Worm (Caenorhabditis elegans) whole organism, L1 larva: ENCODE measurements around the gene K01D12.7.
A peak's percentile ranks its signal among the peaks of the same experiment; 100 is the strongest.

Experiments
- F16B12.6 ChIP-seq: fragments of 150-350 bp; optimal IDR thresholded peaks from 2 replicates; lab custom pipeline; 2014; ENCODE audit warnings: missing biosample characterization, missing genetic modification characterization
- Y116A8C.19 ChIP-seq: sonication (generic microtip); optimal IDR thresholded peaks from 2 replicates; lab custom pipeline; 2016; ENCODE audit warnings: missing compliant biosample characterization, missing genetic modification characterization, borderline replicate concordance
- ceh-63 ChIP-seq: fragments of 200-800 bp; sonication (Bioruptor generic); optimal IDR thresholded peaks from 2 replicates; lab custom pipeline; 2018; ENCODE audit warnings: mild to moderate bottlenecking, missing genetic modification characterization, missing compliant biosample characterization
- ceh-8 ChIP-seq: fragments of 200-800 bp; sonication (Bioruptor generic); optimal IDR thresholded peaks from 2 replicates; lab custom pipeline; 2018; ENCODE audit warnings: mild to moderate bottlenecking, missing genetic modification characterization, moderate library complexity, missing compliant biosample characterization
- ceh-88 ChIP-seq: fragments of 200-800 bp; sonication (Bioruptor generic); IDR thresholded peaks from 2 replicates; pipeline ENCODE4 v1.3.6; 2022; ENCODE audit warnings: missing genetic modification characterization, missing compliant biosample characterization
- ceh-90 ChIP-seq: sonication (generic microtip); optimal IDR thresholded peaks from 2 replicates; lab custom pipeline; 2016; ENCODE audit warnings: missing genetic modification characterization, missing compliant biosample characterization
- dpl-1 ChIP-seq, 3 experiments: fragments of 150-350 bp in 2 of 3; sonication (generic microtip) in 1 of 3; optimal IDR thresholded peaks; 2 replicates each; lab custom pipeline; 2014 to 2017; ENCODE audit warnings: missing biosample characterization in 3 of 3, missing genetic modification characterization in 3 of 3, missing genetic modification reagents in 3 of 3
- dsc-1 ChIP-seq: sonication (generic microtip); optimal IDR thresholded peaks from 2 replicates; lab custom pipeline; 2016; ENCODE audit warnings: mild to moderate bottlenecking, missing genetic modification characterization, missing compliant biosample characterization
- efl-1 ChIP-seq, 4 experiments: fragments of 150-350 bp; optimal IDR thresholded peaks in 3 of 4; peaks in 1 of 4; 1 replicate in 1 of 4; 2 replicates in 3 of 4; lab custom pipeline; 2014; ENCODE audit warnings: missing biosample characterization in 2 of 4, missing genetic modification characterization in 2 of 4, missing genetic modification reagents in 2 of 4
- efl-3 ChIP-seq: fragments of 200-800 bp; sonication (Bioruptor generic); optimal IDR thresholded peaks from 2 replicates; lab custom pipeline; 2018; ENCODE audit warnings: mild to moderate bottlenecking, missing genetic modification characterization, missing compliant biosample characterization
- egl-13 ChIP-seq: sonication (generic microtip); optimal IDR thresholded peaks from 2 replicates; lab custom pipeline; 2016; ENCODE audit warnings: missing genotype, missing genetic modification reagents, missing genetic modification characterization, missing compliant biosample characterization
- egl-27 ChIP-seq, 2 experiments: fragments of 150-350 bp in 1 of 2; sonication (generic microtip); optimal IDR thresholded peaks; 3 replicates each; lab custom pipeline; 2017 to 2018; ENCODE audit warnings: missing biosample characterization in 2 of 2, missing genetic modification characterization in 2 of 2, missing genetic modification reagents in 2 of 2
- elt-3 ChIP-seq, 6 experiments: fragments of 150-350 bp in 1 of 6; sonication (generic microtip); optimal IDR thresholded peaks; 2 replicates each; lab custom pipeline; 2017 to 2018; ENCODE audit warnings: missing biosample characterization in 6 of 6, missing genetic modification characterization in 6 of 6, inconsistent platforms in 1 of 6
- fkh-10 ChIP-seq: sonication (generic microtip); optimal IDR thresholded peaks from 2 replicates; lab custom pipeline; 2017; ENCODE audit warnings: missing biosample characterization, missing genetic modification reagents, missing genetic modification characterization
- fos-1 ChIP-seq: fragments of 150-350 bp; optimal IDR thresholded peaks from 2 replicates; lab custom pipeline; 2014; ENCODE audit warnings: missing biosample characterization, missing genetic modification characterization
- hlh-4 ChIP-seq: sonication (generic microtip); optimal IDR thresholded peaks from 2 replicates; lab custom pipeline; 2016; ENCODE audit warnings: mild to moderate bottlenecking, missing genetic modification characterization, missing compliant biosample characterization
- hpl-2 ChIP-seq: fragments of 150-350 bp; optimal IDR thresholded peaks from 2 replicates; lab custom pipeline; 2014; ENCODE audit warnings: missing biosample characterization, missing genetic modification reagents, missing genetic modification characterization
- irx-1 ChIP-seq: sonication (generic microtip); optimal IDR thresholded peaks from 2 replicates; lab custom pipeline; 2016; ENCODE audit warnings: missing genetic modification characterization, missing compliant biosample characterization
- lin-13 ChIP-seq: fragments of 150-350 bp; optimal IDR thresholded peaks from 2 replicates; lab custom pipeline; 2014; ENCODE audit warnings: missing biosample characterization, missing genetic modification reagents, missing genetic modification characterization
- lin-14 ChIP-seq: fragments of 200-800 bp; sonication (Bioruptor generic); optimal IDR thresholded peaks from 2 replicates; lab custom pipeline; 2018; ENCODE audit warnings: mild to moderate bottlenecking, missing genetic modification characterization, moderate library complexity, missing compliant biosample characterization
- lin-15B ChIP-seq: fragments of 150-350 bp; sonication (generic microtip); optimal IDR thresholded peaks from 3 replicates; lab custom pipeline; 2014; ENCODE audit warnings: missing biosample characterization, missing genetic modification characterization
- lin-35 ChIP-seq, 2 experiments: fragments of 150-350 bp; optimal IDR thresholded peaks; 2 replicates each; lab custom pipeline; 2014; ENCODE audit warnings: missing biosample characterization in 2 of 2, missing genetic modification characterization in 2 of 2, missing genetic modification reagents in 2 of 2
- lin-39 ChIP-seq: fragments of 150-350 bp; optimal IDR thresholded peaks from 2 replicates; lab custom pipeline; 2014; ENCODE audit warnings: missing biosample characterization, missing genetic modification reagents, missing genetic modification characterization
- lir-3 ChIP-seq: sonication (generic microtip); optimal IDR thresholded peaks from 2 replicates; lab custom pipeline; 2016; ENCODE audit warnings: mild to moderate bottlenecking, missing genetic modification characterization, moderate library complexity, missing compliant biosample characterization; ENCODE audit not compliant: poor library complexity
- lsy-2 ChIP-seq, 2 experiments: fragments of 150-350 bp; optimal IDR thresholded peaks; 2 replicates each; lab custom pipeline; 2014; ENCODE audit warnings: missing biosample characterization in 2 of 2, missing genetic modification characterization in 2 of 2
- mdl-1 ChIP-seq, 2 experiments: fragments of 150-350 bp; optimal IDR thresholded peaks; 2 replicates each; lab custom pipeline; 2014 to 2017; ENCODE audit warnings: missing biosample characterization in 2 of 2, missing genetic modification characterization in 2 of 2, inconsistent platforms in 1 of 2
- mep-1 ChIP-seq: fragments of 150-350 bp; optimal IDR thresholded peaks from 2 replicates; lab custom pipeline; 2014; ENCODE audit warnings: missing biosample characterization, missing genetic modification characterization
- nhr-11 ChIP-seq: fragments of 150-350 bp; optimal IDR thresholded peaks from 2 replicates; lab custom pipeline; 2014; ENCODE audit warnings: missing biosample characterization, missing genetic modification characterization
- nhr-12 ChIP-seq: sonication (generic microtip); optimal IDR thresholded peaks from 2 replicates; lab custom pipeline; 2017; ENCODE audit warnings: missing biosample characterization, missing genetic modification characterization
- nhr-19 ChIP-seq: fragments of 200-800 bp; sonication (Bioruptor generic); conservative IDR thresholded peaks from 2 replicates; pipeline ENCODE4 v1.3.6; 2022; ENCODE audit warnings: missing genetic modification characterization, missing compliant biosample characterization
- nhr-20 ChIP-seq: sonication (generic microtip); optimal IDR thresholded peaks from 2 replicates; lab custom pipeline; 2016; ENCODE audit warnings: mild to moderate bottlenecking, missing genetic modification characterization, missing compliant biosample characterization
- nhr-47 ChIP-seq: sonication (generic microtip); optimal IDR thresholded peaks from 2 replicates; lab custom pipeline; 2016; ENCODE audit warnings: mild to moderate bottlenecking, missing genetic modification characterization, moderate library complexity, missing compliant biosample characterization
- nhr-71 ChIP-seq: sonication (generic microtip); optimal IDR thresholded peaks from 2 replicates; lab custom pipeline; 2016; ENCODE audit warnings: mild to moderate bottlenecking, missing genetic modification characterization, moderate library complexity, missing compliant biosample characterization
- nhr-84 ChIP-seq: sonication (generic microtip); optimal IDR thresholded peaks from 2 replicates; lab custom pipeline; 2017; ENCODE audit warnings: missing biosample characterization, missing genetic modification characterization
- nhr-90 ChIP-seq: sonication (generic microtip); optimal IDR thresholded peaks from 2 replicates; lab custom pipeline; 2016; ENCODE audit warnings: mild to moderate bottlenecking, missing genetic modification characterization, missing compliant biosample characterization; ENCODE audit not compliant: poor library complexity
- pag-3 ChIP-seq: sonication (generic microtip); optimal IDR thresholded peaks from 2 replicates; lab custom pipeline; 2017; ENCODE audit warnings: missing genetic modification characterization, mild to moderate bottlenecking, missing compliant biosample characterization, antibody characterized with exemption, borderline replicate concordance; ENCODE audit not compliant: insufficient read depth
- pqm-1 ChIP-seq: sonication (generic microtip); optimal IDR thresholded peaks from 3 replicates; lab custom pipeline; 2017; ENCODE audit warnings: missing biosample characterization, missing genetic modification characterization
- rnt-1 ChIP-seq: sonication (generic microtip); optimal IDR thresholded peaks from 2 replicates; lab custom pipeline; 2016; ENCODE audit warnings: mild to moderate bottlenecking, missing genetic modification characterization, moderate library complexity, missing compliant biosample characterization
- skn-1 ChIP-seq: fragments of 150-350 bp; optimal IDR thresholded peaks from 2 replicates; lab custom pipeline; 2014; ENCODE audit warnings: missing biosample characterization, missing genetic modification characterization
- snpc-4 ChIP-seq: fragments of 150-350 bp; optimal IDR thresholded peaks from 2 replicates; lab custom pipeline; 2014; ENCODE audit warnings: missing biosample characterization, missing genetic modification characterization
- snu-23 ChIP-seq: sonication (generic microtip); optimal IDR thresholded peaks from 2 replicates; lab custom pipeline; 2016; ENCODE audit warnings: missing genetic modification characterization, missing compliant biosample characterization
- sox-4 ChIP-seq: sonication (generic microtip); optimal IDR thresholded peaks from 2 replicates; lab custom pipeline; 2016; ENCODE audit warnings: missing genetic modification characterization, missing compliant biosample characterization
- swsn-7 ChIP-seq: sonication (generic microtip); optimal IDR thresholded peaks from 2 replicates; lab custom pipeline; 2016; ENCODE audit warnings: missing genetic modification characterization, missing compliant biosample characterization
- tbx-2 ChIP-seq: sonication (generic microtip); optimal IDR thresholded peaks from 2 replicates; lab custom pipeline; 2016; ENCODE audit warnings: missing genetic modification characterization, missing compliant biosample characterization
- tlp-1 ChIP-seq: fragments of 150-350 bp; optimal IDR thresholded peaks from 2 replicates; lab custom pipeline; 2014; ENCODE audit warnings: missing biosample characterization, missing genetic modification characterization
- unc-30 ChIP-seq: sonication (generic microtip); optimal IDR thresholded peaks from 2 replicates; lab custom pipeline; 2017; ENCODE audit warnings: missing biosample characterization, missing genetic modification characterization
- unc-62 ChIP-seq: fragments of 150-350 bp; optimal IDR thresholded peaks from 2 replicates; lab custom pipeline; 2014; ENCODE audit warnings: missing biosample characterization, missing genetic modification reagents, missing genetic modification characterization
- unc-86 ChIP-seq: sonication (generic microtip); optimal IDR thresholded peaks from 2 replicates; lab custom pipeline; 2016; ENCODE audit warnings: missing genetic modification characterization, missing compliant biosample characterization
- unc-98 ChIP-seq: fragments of 200-800 bp; sonication (Bioruptor generic); IDR thresholded peaks from 2 replicates; pipeline ENCODE4 v1.3.6; 2022; ENCODE audit warnings: missing genetic modification characterization, missing compliant biosample characterization
- vab-15 ChIP-seq: sonication (generic microtip); optimal IDR thresholded peaks from 2 replicates; lab custom pipeline; 2017; ENCODE audit warnings: missing genotype, mild to moderate bottlenecking, missing genetic modification characterization, missing compliant biosample characterization
- xbp-1 ChIP-seq: sonication (generic microtip); optimal IDR thresholded peaks from 2 replicates; lab custom pipeline; 2016; ENCODE audit warnings: missing genetic modification characterization, missing compliant biosample characterization
- ztf-4 ChIP-seq: fragments of 150-350 bp; optimal IDR thresholded peaks from 2 replicates; lab custom pipeline; 2014; ENCODE audit warnings: missing biosample characterization, missing genetic modification characterization

The K01D12.7 gene

DNA sequence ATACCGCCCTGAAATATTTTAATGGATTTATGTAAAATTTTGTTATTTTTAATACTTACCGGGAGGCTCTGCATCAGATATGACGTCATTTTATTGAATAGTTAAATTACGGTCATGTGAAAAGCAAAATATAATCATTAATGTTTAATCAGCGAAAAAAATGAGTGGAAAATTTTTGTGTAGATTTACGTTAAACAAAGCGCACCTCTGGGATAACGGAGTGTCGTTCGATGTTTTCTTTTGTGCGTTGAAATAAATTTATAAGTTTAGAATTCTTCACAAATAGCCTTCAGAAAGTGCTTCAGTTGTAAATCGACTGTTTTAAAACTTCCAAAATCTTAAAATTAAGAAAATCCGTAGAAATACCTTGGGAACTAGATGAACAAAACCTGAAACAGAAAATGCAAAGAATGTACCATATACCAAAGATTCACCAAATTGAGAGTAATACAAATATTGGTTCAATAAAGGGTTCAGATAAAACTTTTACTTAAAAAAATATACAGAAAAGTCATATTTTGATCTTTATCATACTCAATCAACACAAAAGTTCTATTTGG is 526 bp downstream of the K01D12.7 start, which contains the start of the genes K01D12.20 and miga-1:
Gene K01D12.20 (minus strand): TSS at position 138 of the 560 bp plus-strand sequence.
Gene miga-1 (minus strand): TSS at position 183 of the 560 bp plus-strand sequence.
- TF ChIP-seq hpl-2 (GFP tag; lab: Kevin White, UChicago), result no peak
- no peak for TF ChIP-seq hlh-4
- TF ChIP-seq snpc-4, result no peak
- peak; percentile 43 for TF ChIP-seq swsn-7 (tag; lab: Kevin White, UChicago)
- no peak for TF ChIP-seq ztf-4 (tag; lab: Kevin White, UChicago)
- TF ChIP-seq nhr-19 (GFP tag; lab: Robert Waterston, UW), result peak; percentile 22; the same call in 1 of the 2 replicates
- TF ChIP-seq dsc-1 (tag; lab: Kevin White, UChicago), result peak; percentile 42
- TF ChIP-seq fkh-10 (GFP tag; lab: Kevin White, UChicago), result no peak
- TF ChIP-seq tbx-2 (tag; lab: Kevin White, UChicago), result peak; percentile 31
- peak; percentile 56 for TF ChIP-seq nhr-47 (tag; lab: Kevin White, UChicago)
- no peak for TF ChIP-seq nhr-84
- TF ChIP-seq egl-13, result no peak
- no peak for TF ChIP-seq irx-1 (tag; lab: Kevin White, UChicago)
- no peak for TF ChIP-seq nhr-11 (tag; lab: Kevin White, UChicago)
- no peak for TF ChIP-seq mdl-1 (tag; optimal IDR thresholded peaks at IDR 0.05; lab: Kevin White, UChicago)
- no peak for TF ChIP-seq lin-39
- TF ChIP-seq lin-13 (GFP tag; lab: Kevin White, UChicago), result no peak
- TF ChIP-seq unc-98 (GFP tag; lab: Robert Waterston, UW), result no peak
- TF ChIP-seq unc-86 (tag; lab: Kevin White, UChicago), result no peak
- peak; percentile 22 for TF ChIP-seq skn-1 (tag; lab: Kevin White, UChicago)
- TF ChIP-seq lin-14 (GFP tag; lab: Kevin White, UChicago), result no peak
- no peak for TF ChIP-seq efl-3
- no peak for TF ChIP-seq sox-4 (tag; lab: Kevin White, UChicago)
- peak; percentile 57 for TF ChIP-seq snu-23 (GFP tag; lab: Kevin White, UChicago)
- peak; percentile 31 to 60 for TF ChIP-seq efl-1 (optimal IDR thresholded peaks at IDR 0.05; lab: Kevin White, UChicago)
- peak; percentile 50 to 93 for TF ChIP-seq efl-1 (GFP tag; optimal IDR thresholded peaks at IDR 0.05 in 1 of 2; lab: Kevin White, UChicago)
- peak; percentile 59 for TF ChIP-seq mep-1 (tag; lab: Kevin White, UChicago)
- no peak for TF ChIP-seq fos-1 (tag; lab: Kevin White, UChicago)
- TF ChIP-seq lsy-2 (tag; optimal IDR thresholded peaks at IDR 0.05; lab: Kevin White, UChicago), result peak; percentile 55 to 62
- TF ChIP-seq Y116A8C.19 (tag; lab: Kevin White, UChicago), result no peak
- no peak for TF ChIP-seq rnt-1 (tag; lab: Kevin White, UChicago)
- TF ChIP-seq elt-3 (tag; optimal IDR thresholded peaks at IDR 0.05; lab: Kevin White, UChicago), result no peak
- TF ChIP-seq ceh-63 (GFP tag; lab: Kevin White, UChicago), result no peak
- peak; percentile 42 for TF ChIP-seq nhr-71 (tag; lab: Kevin White, UChicago)
- TF ChIP-seq dpl-1 (GFP tag; optimal IDR thresholded peaks at IDR 0.05; lab: Kevin White, UChicago), result peak; percentile 37 to 55 (median 46)
- no peak for TF ChIP-seq lir-3 (tag; lab: Kevin White, UChicago)
- no peak for TF ChIP-seq nhr-12 (tag; lab: Kevin White, UChicago)
- peak; percentile 28 for TF ChIP-seq lin-15B (tag; lab: Kevin White, UChicago)
- no peak for TF ChIP-seq vab-15 (tag; lab: Kevin White, UChicago)
- no peak for TF ChIP-seq unc-62 (GFP tag; lab: Kevin White, UChicago)
- no peak for TF ChIP-seq tlp-1 (tag; lab: Kevin White, UChicago)
- TF ChIP-seq egl-27 (tag; optimal IDR thresholded peaks at IDR 0.05; lab: Kevin White, UChicago), result no peak
- peak; percentile 49 for TF ChIP-seq nhr-90
- TF ChIP-seq F16B12.6 (tag; lab: Kevin White, UChicago), result no peak
- no peak for TF ChIP-seq pag-3 (tag; lab: Kevin White, UChicago)
- no peak for TF ChIP-seq ceh-88 (GFP tag; lab: Robert Waterston, UW)
- TF ChIP-seq unc-30 (tag; lab: Kevin White, UChicago), result no peak
- peak; percentile 32 for TF ChIP-seq xbp-1 (tag; lab: Kevin White, UChicago)
- peak; percentile 46 for TF ChIP-seq nhr-20
- peak; percentile 26 to 63 for TF ChIP-seq lin-35 (GFP tag; optimal IDR thresholded peaks at IDR 0.05; lab: Kevin White, UChicago)
- no peak for TF ChIP-seq ceh-8 (GFP tag; lab: Kevin White, UChicago)
- TF ChIP-seq pqm-1, result no peak
- TF ChIP-seq ceh-90 (tag; lab: Kevin White, UChicago), result no peak
